Worm (Caenorhabditis elegans) whole organism, L4 larva: Measurements from ENCODE around the gene T01G6.10.
A peak's percentile ranks its signal among the peaks of the same experiment; 100 is the strongest.

Source experiments
- R02D3.7 ChIP-seq: fragments of 150-350 bp; sonication (generic microtip); optimal IDR thresholded peaks from 3 replicates; lab custom pipeline; 2014; ENCODE audit warnings: missing biosample characterization, missing genetic modification characterization
- T26A8.4 ChIP-seq: fragments of 200-800 bp; sonication (Bioruptor generic); IDR thresholded peaks from 2 replicates; pipeline ENCODE4 v1.3.6; 2022; ENCODE audit warnings: missing genetic modification characterization, missing compliant biosample characterization
- Y48G9A.11 ChIP-seq: fragments of 200-800 bp; sonication (Bioruptor generic); IDR thresholded peaks from 2 replicates; pipeline ENCODE4 v1.3.6; 2022; ENCODE audit warnings: missing genetic modification reagents, missing genetic modification characterization, missing compliant biosample characterization
- arid-1 ChIP-seq: fragments of 200-800 bp; sonication (Bioruptor generic); conservative IDR thresholded peaks from 2 replicates; pipeline ENCODE4 v1.3.6; 2022; ENCODE audit warnings: missing genetic modification reagents, missing genetic modification characterization, missing compliant biosample characterization
- ceh-32 ChIP-seq: sonication (generic microtip); optimal IDR thresholded peaks from 2 replicates; lab custom pipeline; 2016; ENCODE audit warnings: mild to moderate bottlenecking, missing genetic modification characterization, missing compliant biosample characterization; ENCODE audit not compliant: poor library complexity
- ctbp-1 ChIP-seq: fragments of 200-800 bp; sonication (Bioruptor generic); IDR thresholded peaks from 2 replicates; pipeline ENCODE4 v1.3.6; 2022; ENCODE audit warnings: missing genetic modification reagents, missing genetic modification characterization, missing compliant biosample characterization
- daf-16 ChIP-seq, 3 experiments: sonication (generic microtip); optimal IDR thresholded peaks; 2 replicates each; lab custom pipeline; 2016 to 2017; ENCODE audit warnings: missing genetic modification characterization in 3 of 3, missing genetic modification reagents in 3 of 3, mild to moderate bottlenecking in 2 of 3, missing compliant biosample characterization in 2 of 3, missing biosample characterization in 1 of 3, moderate library complexity in 1 of 3
- daf-8 ChIP-seq: fragments of 200-800 bp; sonication (Bioruptor generic); IDR thresholded peaks from 2 replicates; pipeline ENCODE4 v1.3.6; 2022; ENCODE audit warnings: missing genetic modification characterization, missing compliant biosample characterization
- dmd-6 ChIP-seq: fragments of 200-800 bp; sonication (Bioruptor generic); IDR thresholded peaks from 2 replicates; pipeline ENCODE4 v1.3.6; 2022; ENCODE audit warnings: missing genetic modification reagents, missing genetic modification characterization, missing compliant biosample characterization
- duxl-1 ChIP-seq: sonication (generic microtip); optimal IDR thresholded peaks from 2 replicates; lab custom pipeline; 2016; ENCODE audit warnings: mild to moderate bottlenecking, missing genetic modification characterization, moderate library complexity, missing compliant biosample characterization; ENCODE audit not compliant: poor library complexity
- dve-1 ChIP-seq: sonication (generic microtip); optimal IDR thresholded peaks from 2 replicates; lab custom pipeline; 2017; ENCODE audit warnings: antibody characterized with exemption, mild to moderate bottlenecking, missing genetic modification characterization, missing compliant biosample characterization; ENCODE audit not compliant: insufficient read depth
- fkh-10 ChIP-seq: fragments of 150-350 bp; optimal IDR thresholded peaks from 2 replicates; lab custom pipeline; 2014; ENCODE audit warnings: missing biosample characterization, missing genetic modification reagents, missing genetic modification characterization
- hlh-11 ChIP-seq: fragments of 200-800 bp; sonication (Bioruptor generic); optimal IDR thresholded peaks from 2 replicates; lab custom pipeline; 2018; ENCODE audit warnings: mild to moderate bottlenecking, missing genetic modification characterization, missing compliant biosample characterization
- hlh-30 ChIP-seq: sonication (generic microtip); optimal IDR thresholded peaks from 2 replicates; lab custom pipeline; 2017; ENCODE audit warnings: antibody characterized with exemption, mild to moderate bottlenecking, missing genetic modification characterization, missing compliant biosample characterization; ENCODE audit not compliant: insufficient read depth
- hmg-1.1 ChIP-seq: fragments of 200-800 bp; sonication (Bioruptor generic); IDR thresholded peaks from 2 replicates; pipeline ENCODE4 v1.3.6; 2022; ENCODE audit warnings: missing genetic modification reagents, missing genetic modification characterization, missing compliant biosample characterization
- lin-1 ChIP-seq: fragments of 200-800 bp; sonication (Bioruptor generic); IDR thresholded peaks from 2 replicates; pipeline ENCODE4 v1.3.6; 2022; ENCODE audit warnings: missing genetic modification reagents, missing genetic modification characterization, missing compliant biosample characterization
- lin-13 ChIP-seq: fragments of 150-350 bp; optimal IDR thresholded peaks from 2 replicates; lab custom pipeline; 2014; ENCODE audit warnings: missing biosample characterization, missing genetic modification reagents, missing genetic modification characterization
- lin-15B ChIP-seq: fragments of 150-350 bp; sonication (generic microtip); optimal IDR thresholded peaks from 3 replicates; lab custom pipeline; 2014; ENCODE audit warnings: missing biosample characterization, missing genetic modification characterization
- lir-3 ChIP-seq: sonication (generic microtip); optimal IDR thresholded peaks from 2 replicates; lab custom pipeline; 2016; ENCODE audit warnings: mild to moderate bottlenecking, missing genetic modification characterization, missing compliant biosample characterization
- lsy-2 ChIP-seq, 2 experiments: fragments of 150-350 bp in 1 of 2; sonication (generic microtip) in 1 of 2; optimal IDR thresholded peaks; 2 replicates each; lab custom pipeline; 2014 to 2017; ENCODE audit warnings: missing biosample characterization in 2 of 2, missing genetic modification characterization in 2 of 2
- madf-5 ChIP-seq, 2 experiments: fragments of 200-800 bp; sonication (Bioruptor generic); IDR thresholded peaks; 2 replicates each; pipeline ENCODE4 v1.3.6; 2022; ENCODE audit warnings: missing compliant biosample characterization in 2 of 2, missing genetic modification characterization in 2 of 2
- mdl-1 ChIP-seq, 2 experiments: fragments of 150-350 bp in 1 of 2; sonication (generic microtip) in 1 of 2; optimal IDR thresholded peaks; 2 replicates each; lab custom pipeline; 2014 to 2017; ENCODE audit warnings: missing biosample characterization in 2 of 2, missing genetic modification characterization in 2 of 2
- mep-1 ChIP-seq: fragments of 150-350 bp; sonication (generic microtip); optimal IDR thresholded peaks from 3 replicates; lab custom pipeline; 2014; ENCODE audit warnings: missing biosample characterization, missing genetic modification characterization
- mes-2 ChIP-seq: sonication (generic microtip); optimal IDR thresholded peaks from 2 replicates; lab custom pipeline; 2016; ENCODE audit warnings: missing genotype, mild to moderate bottlenecking, missing genetic modification characterization, missing compliant biosample characterization; ENCODE audit not compliant: poor library complexity, severe bottlenecking
- nhr-102 ChIP-seq: sonication (generic microtip); optimal IDR thresholded peaks from 2 replicates; lab custom pipeline; 2016; ENCODE audit warnings: mild to moderate bottlenecking, missing genetic modification characterization, moderate library complexity, missing compliant biosample characterization
- nhr-28 ChIP-seq: fragments of 150-350 bp; optimal IDR thresholded peaks from 2 replicates; lab custom pipeline; 2014; ENCODE audit warnings: missing biosample characterization, missing genetic modification characterization
- nhr-42 ChIP-seq: fragments of 200-800 bp; sonication (Bioruptor generic); IDR thresholded peaks from 2 replicates; pipeline ENCODE4 v1.3.6; 2022; ENCODE audit warnings: missing genetic modification characterization, missing compliant biosample characterization
- nhr-76 ChIP-seq: fragments of 150-350 bp; optimal IDR thresholded peaks from 2 replicates; lab custom pipeline; 2014; ENCODE audit warnings: missing biosample characterization, missing genetic modification characterization
- nhr-77 ChIP-seq: fragments of 150-350 bp; optimal IDR thresholded peaks from 2 replicates; lab custom pipeline; 2014; ENCODE audit warnings: missing biosample characterization, missing genetic modification characterization
- pha-4 ChIP-seq, 2 experiments: fragments of 150-350 bp in 1 of 2; fragments of 200-800 bp in 1 of 2; sonication (Bioruptor generic) in 1 of 2; IDR thresholded peaks in 1 of 2; optimal IDR thresholded peaks in 1 of 2; 2 replicates each; pipeline versions ENCODE4 v1.3.6 to Lab custom; 2014 to 2022; ENCODE audit warnings: missing genetic modification characterization in 2 of 2, missing genetic modification reagents in 2 of 2, missing biosample characterization in 1 of 2, missing compliant biosample characterization in 1 of 2
- php-3 ChIP-seq: fragments of 200-800 bp; sonication (Bioruptor generic); IDR thresholded peaks from 2 replicates; pipeline ENCODE4 v1.3.6; 2022; ENCODE audit warnings: missing genetic modification reagents, missing genetic modification characterization, missing compliant biosample characterization
- pqm-1 ChIP-seq: sonication (generic microtip); optimal IDR thresholded peaks from 2 replicates; lab custom pipeline; 2017; ENCODE audit warnings: missing biosample characterization, missing genetic modification characterization
- rbr-2 ChIP-seq: sonication (generic microtip); optimal IDR thresholded peaks from 2 replicates; lab custom pipeline; 2016; ENCODE audit warnings: missing genotype, missing genetic modification characterization, missing compliant biosample characterization
- saeg-2 ChIP-seq: fragments of 200-800 bp; sonication (Bioruptor generic); IDR thresholded peaks from 2 replicates; pipeline ENCODE4 v1.3.6; 2022; ENCODE audit warnings: missing genetic modification reagents, missing genetic modification characterization, missing compliant biosample characterization
- sdz-12 ChIP-seq: fragments of 200-800 bp; sonication (Bioruptor generic); optimal IDR thresholded peaks from 2 replicates; lab custom pipeline; 2018; ENCODE audit warnings: mild to moderate bottlenecking, missing genetic modification characterization, missing compliant biosample characterization
- snpc-4 ChIP-seq: fragments of 150-350 bp; optimal IDR thresholded peaks from 2 replicates; lab custom pipeline; 2014; ENCODE audit warnings: missing biosample characterization, missing genetic modification characterization
- spr-1 ChIP-seq: sonication (generic microtip); optimal IDR thresholded peaks from 2 replicates; lab custom pipeline; 2016; ENCODE audit warnings: mild to moderate bottlenecking, missing genetic modification characterization, missing compliant biosample characterization
- tag-97 ChIP-seq: fragments of 200-800 bp; sonication (Bioruptor generic); IDR thresholded peaks from 2 replicates; pipeline ENCODE4 v1.3.6; 2022; ENCODE audit warnings: missing genetic modification characterization, missing compliant biosample characterization
- tra-1 ChIP-seq: fragments of 200-800 bp; sonication (Bioruptor generic); IDR thresholded peaks from 2 replicates; pipeline ENCODE4 v1.3.6; 2022; ENCODE audit warnings: missing genetic modification reagents, missing genetic modification characterization, missing compliant biosample characterization
- unc-62 ChIP-seq, 3 experiments: fragments of 150-350 bp in 1 of 3; sonication (generic microtip); optimal IDR thresholded peaks in 2 of 3; peaks in 1 of 3; 1 replicate in 1 of 3; 2 replicates in 2 of 3; lab custom pipeline; 2014 to 2017; ENCODE audit warnings: missing biosample characterization in 3 of 3, missing genetic modification characterization in 3 of 3, missing genetic modification reagents in 3 of 3, missing genotype in 1 of 3
- vab-7 ChIP-seq: fragments of 200-800 bp; sonication (Bioruptor generic); IDR thresholded peaks from 2 replicates; pipeline ENCODE4 v1.3.6; 2022; ENCODE audit warnings: missing genetic modification reagents, missing genetic modification characterization, missing compliant biosample characterization
- zip-2 ChIP-seq: fragments of 150-350 bp; optimal IDR thresholded peaks from 2 replicates; lab custom pipeline; 2014; ENCODE audit warnings: missing biosample characterization, missing genetic modification characterization
- ztf-7 ChIP-seq: fragments of 150-350 bp; optimal IDR thresholded peaks from 2 replicates; lab custom pipeline; 2014; ENCODE audit warnings: missing biosample characterization, missing genetic modification characterization

T01G6.10 gene

DNA sequence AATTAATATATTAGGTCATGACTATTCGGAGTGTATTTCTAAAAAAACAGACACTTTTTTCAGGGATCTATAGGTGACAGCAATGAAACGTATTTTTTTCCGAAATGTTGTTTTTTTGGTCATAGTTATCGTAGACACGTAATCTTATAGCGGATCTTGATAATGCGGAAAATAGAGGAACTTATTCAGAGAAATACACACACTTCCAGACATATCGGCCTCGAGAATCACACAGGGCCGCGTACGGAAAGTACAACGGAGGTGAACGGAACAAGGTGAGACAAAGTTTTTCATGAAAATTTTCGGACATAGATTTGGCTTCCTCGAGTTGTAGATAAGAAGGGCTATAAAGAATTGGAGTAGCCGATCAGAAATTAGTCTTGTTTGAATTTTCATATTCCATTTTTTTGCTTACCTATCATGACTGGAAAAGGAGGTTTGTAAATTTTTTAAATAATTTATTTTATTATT, 36.1 kb upstream of the T01G6.10 start, which contains the start of gene nhr-155:
nhr-155 (plus strand) TSS at position 421 of the 471 bp plus-strand sequence.
- TF ChIP-seq Y48G9A.11, result no peak
- TF ChIP-seq, all 104 proteins: peak for 0

DNA sequence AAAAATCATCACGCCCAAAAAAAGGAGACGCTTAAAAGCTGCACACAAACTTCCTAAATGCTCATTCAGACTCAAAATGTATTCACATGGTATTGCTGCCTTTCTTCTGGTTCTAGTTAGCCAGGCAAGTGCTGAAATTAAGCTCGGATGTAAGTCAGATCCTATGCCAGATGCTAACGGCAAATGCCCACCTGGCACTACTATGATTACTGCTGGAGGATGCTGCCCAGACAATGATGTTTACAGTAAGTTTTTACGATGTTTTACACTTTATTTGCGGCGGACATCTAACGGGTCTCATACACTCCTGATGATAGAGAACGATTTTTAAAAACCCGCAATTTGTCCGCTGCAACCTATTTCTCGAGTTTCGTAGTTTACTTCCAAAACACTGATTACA, 33.5 kb upstream of the T01G6.10 start, which contains the start of gene C14C6.5:
C14C6.5 (plus strand) TSS at position 58 of the 400 bp plus-strand sequence.
- peak in 1 of 2 experiments; percentile 93 for TF ChIP-seq unc-62 (GFP tag; optimal IDR thresholded peaks at IDR 0.05 in 1 of 2; lab: Kevin White, UChicago)
- TF ChIP-seq unc-62 (tag; optimal IDR thresholded peaks at IDR 0.05; lab: Kevin White, UChicago), result no peak
- TF ChIP-seq ceh-32, result no peak
- TF ChIP-seq, all 104 proteins: peak for 1

DNA sequence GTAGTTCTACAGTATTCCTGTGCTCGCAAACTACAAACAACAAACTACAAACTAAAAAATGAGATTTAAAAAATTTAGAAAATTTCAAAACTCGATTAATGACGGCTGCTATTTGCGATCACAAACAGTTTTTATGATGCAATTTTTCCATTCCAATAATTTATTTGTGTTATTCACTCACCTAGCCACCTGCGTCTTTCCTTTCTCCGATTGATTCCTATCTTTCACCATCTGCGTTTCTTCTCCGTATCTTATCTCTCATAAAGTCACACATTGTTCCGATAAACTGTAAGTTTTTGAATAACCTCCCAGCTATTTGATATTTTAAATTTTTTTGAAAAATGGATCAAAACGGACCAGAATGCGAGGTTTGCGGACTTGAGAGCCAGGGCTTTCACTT, 31.2 kb upstream of the T01G6.10 start, which contains the start of gene nhr-132:
nhr-132 (plus strand) TSS at position 271 of the 400 bp plus-strand sequence.
- peak; percentile 25 for TF ChIP-seq mes-2 (tag; lab: Kevin White, UChicago)
- TF ChIP-seq nhr-77 (tag; lab: Kevin White, UChicago), result peak; percentile 8
- TF ChIP-seq hlh-30 (tag; lab: Kevin White, UChicago), result peak; percentile 43
- TF ChIP-seq nhr-102, result peak; percentile 64
- TF ChIP-seq mep-1 (tag; lab: Kevin White, UChicago), result peak; percentile 23
- TF ChIP-seq tra-1 (GFP tag; lab: Robert Waterston, UW), result no peak
- TF ChIP-seq dmd-6 (GFP tag; lab: Robert Waterston, UW), result peak; percentile 61
- peak; percentile 0 for TF ChIP-seq zip-2 (tag; lab: Kevin White, UChicago)
- TF ChIP-seq pqm-1 (tag; lab: Kevin White, UChicago), result no peak
- TF ChIP-seq php-3 (GFP tag; lab: Robert Waterston, UW), result peak; percentile 70
- TF ChIP-seq mdl-1 (tag; optimal IDR thresholded peaks at IDR 0.05; lab: Kevin White, UChicago), result peak in 1 of 2 experiments; percentile 25
- peak in 1 of 2 experiments; percentile 55 for TF ChIP-seq lsy-2 (tag; optimal IDR thresholded peaks at IDR 0.05; lab: Kevin White, UChicago)
- TF ChIP-seq dve-1 (tag; lab: Kevin White, UChicago), result peak; percentile 74
- TF ChIP-seq daf-8, result no peak
- TF ChIP-seq ztf-7, result peak; percentile 43
- TF ChIP-seq lin-13 (GFP tag; lab: Kevin White, UChicago), result no peak
- no peak for TF ChIP-seq lir-3
- TF ChIP-seq duxl-1 (tag; lab: Kevin White, UChicago), result peak; percentile 34
- peak; percentile 77 for TF ChIP-seq nhr-28 (tag; lab: Kevin White, UChicago)
- no peak for TF ChIP-seq daf-16 (GFP tag; optimal IDR thresholded peaks at IDR 0.05; lab: Kevin White, UChicago)
- TF ChIP-seq daf-16 (tag; optimal IDR thresholded peaks at IDR 0.05; lab: Kevin White, UChicago), result peak; percentile 80
- 0 out of 2 replicates have a peak, but pooled peaks have one; percentile 8 for TF ChIP-seq lin-1 (GFP tag; lab: Robert Waterston, UW)
- TF ChIP-seq hlh-11 (tag; lab: Kevin White, UChicago), result peak; percentile 67

ce11 chrV:532046-532445, 29.0 kb upstream of the T01G6.10 start, which contains the start of gene nhr-58:
TSS of gene nhr-58 (plus strand) at chrV:532259.
- TF ChIP-seq snpc-4, result no peak
- TF ChIP-seq T26A8.4, result no peak
- TF ChIP-seq mes-2 (tag; lab: Kevin White, UChicago), result peak; percentile 76
- no peak for TF ChIP-seq spr-1 (tag; lab: Kevin White, UChicago)
- peak; percentile 4 for TF ChIP-seq rbr-2 (tag; lab: Kevin White, UChicago)
- TF ChIP-seq pha-4 (GFP tag; IDR thresholded peaks at IDR 0.05; lab: Robert Waterston, UW), result no peak
- peak; percentile 52 for TF ChIP-seq pha-4 (tag; optimal IDR thresholded peaks at IDR 0.05; lab: Kevin White, UChicago)
- no peak for TF ChIP-seq arid-1 (GFP tag; lab: Robert Waterston, UW)
- TF ChIP-seq hlh-11 (tag; lab: Kevin White, UChicago), result peak; percentile 96
- TF ChIP-seq tag-97 (GFP tag; lab: Robert Waterston, UW), result no peak
- no peak for TF ChIP-seq sdz-12 (GFP tag; lab: Kevin White, UChicago)
- no peak for TF ChIP-seq nhr-42 (GFP tag; lab: Robert Waterston, UW)
- peak; percentile 98 for TF ChIP-seq zip-2 (tag; lab: Kevin White, UChicago)
- peak; percentile 32 for TF ChIP-seq nhr-76
- 0 out of 2 replicates have a peak, but pooled peaks have one; percentile 28 for TF ChIP-seq hmg-1.1 (GFP tag; lab: Robert Waterston, UW)
- TF ChIP-seq R02D3.7 (tag; lab: Kevin White, UChicago), result no peak
- TF ChIP-seq ctbp-1 (GFP tag; lab: Robert Waterston, UW), result no peak
- TF ChIP-seq lin-15B, result no peak
- TF ChIP-seq ceh-32, result no peak
- TF ChIP-seq fkh-10 (GFP tag; lab: Kevin White, UChicago), result no peak
- no peak for TF ChIP-seq vab-7 (GFP tag; lab: Robert Waterston, UW)
- TF ChIP-seq madf-5 (GFP tag; IDR thresholded peaks at IDR 0.05; lab: Robert Waterston, UW), result no peak
- TF ChIP-seq saeg-2 (GFP tag; lab: Robert Waterston, UW), result no peak
